Worm (Caenorhabditis elegans) whole organism, L3 larva: ENCODE results near the gene adbp-1.

Experiments
- ama-1 ChIP-seq: fragments of 150-350 bp; optimal IDR thresholded peaks from 2 replicates; lab custom pipeline; 2018
- fkh-10 ChIP-seq: sonication (generic microtip); optimal IDR thresholded peaks from 2 replicates; lab custom pipeline; 2017; ENCODE audit warnings: missing biosample characterization, missing genetic modification reagents, missing genetic modification characterization
- fos-1 ChIP-seq: fragments of 150-350 bp; optimal IDR thresholded peaks from 2 replicates; lab custom pipeline; 2014; ENCODE audit warnings: missing biosample characterization, missing genetic modification characterization
- nfya-1 ChIP-seq: sonication (generic microtip); optimal IDR thresholded peaks from 2 replicates; lab custom pipeline; 2017; ENCODE audit warnings: missing genetic modification characterization, mild to moderate bottlenecking, missing compliant biosample characterization, antibody characterized with exemption, moderate library complexity; ENCODE audit not compliant: insufficient read depth
- nhr-12 ChIP-seq: fragments of 150-350 bp; optimal IDR thresholded peaks from 2 replicates; lab custom pipeline; 2014; ENCODE audit warnings: missing biosample characterization, missing genetic modification characterization
- nhr-77 ChIP-seq: fragments of 150-350 bp; optimal IDR thresholded peaks from 2 replicates; lab custom pipeline; 2014; ENCODE audit warnings: missing biosample characterization, missing genetic modification characterization
- snpc-4 ChIP-seq: fragments of 150-350 bp; optimal IDR thresholded peaks from 2 replicates; lab custom pipeline; 2014; ENCODE audit warnings: missing biosample characterization, missing genetic modification characterization

DNA sequence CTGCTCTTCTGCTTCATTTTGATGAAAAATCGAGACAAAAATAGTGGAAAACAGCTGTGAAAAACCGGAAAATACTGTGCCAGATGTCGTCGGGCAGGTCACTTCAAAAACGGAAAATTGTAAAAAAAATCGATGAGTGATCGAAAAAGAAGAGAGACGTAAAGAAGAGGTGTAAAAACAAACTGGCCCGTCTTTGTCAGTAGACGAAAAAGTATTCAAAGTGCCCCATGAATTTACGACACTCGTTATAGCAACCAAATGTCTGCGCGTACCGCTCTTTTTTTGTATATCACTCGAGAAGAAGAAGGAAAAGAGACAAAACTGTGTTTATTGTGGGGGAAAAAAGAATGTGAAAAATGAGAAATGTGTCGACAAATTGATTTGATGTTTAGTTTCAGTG is 41.2 kb downstream of the adbp-1 start, which contains the start of gene twk-5:
- no peak for TF ChIP-seq nhr-77
- no peak for TF ChIP-seq snpc-4 (tag; lab: Kevin White, UChicago)
- TF ChIP-seq fkh-10: no peak
- TF ChIP-seq nfya-1 (tag; lab: Kevin White, UChicago): no peak
- no peak for TF ChIP-seq nhr-12 (tag; lab: Kevin White, UChicago)
- peak; percentile 39 for TF ChIP-seq ama-1 (lab: Kevin White, UChicago)
- TF ChIP-seq fos-1 (tag; lab: Kevin White, UChicago): no peak
